Worm (Caenorhabditis elegans) whole organism, midembryonic: Measurements from ENCODE around the gene M176.10.

Experiments used
- T22C8.4 ChIP-seq: fragments of 200-800 bp; sonication (Bioruptor generic); IDR thresholded peaks from 2 replicates; pipeline ENCODE4 v1.3.6; 2022; ENCODE audit warnings: missing genetic modification characterization, missing compliant biosample characterization
- cog-1 ChIP-seq: sonication (generic microtip); optimal IDR thresholded peaks from 2 replicates; lab custom pipeline; 2016; ENCODE audit warnings: missing genetic modification characterization, missing compliant biosample characterization
- flt-1 ChIP-seq: fragments of 200-800 bp; sonication (Bioruptor generic); IDR thresholded peaks from 2 replicates; pipeline ENCODE4 v1.3.6; 2022; ENCODE audit warnings: missing genetic modification characterization, missing compliant biosample characterization
- klf-2 ChIP-seq: fragments of 200-800 bp; sonication (Bioruptor generic); conservative IDR thresholded peaks from 2 replicates; pipeline ENCODE4 v1.3.6; 2022; ENCODE audit warnings: missing genetic modification reagents, missing genetic modification characterization, missing compliant biosample characterization
- ref-1 ChIP-seq: fragments of 200-800 bp; sonication (Bioruptor generic); conservative IDR thresholded peaks from 2 replicates; pipeline ENCODE4 v1.3.6; 2022; ENCODE audit warnings: missing genetic modification reagents, missing genetic modification characterization, missing compliant biosample characterization
- tab-1 ChIP-seq: fragments of 200-800 bp; sonication (Bioruptor generic); IDR thresholded peaks from 2 replicates; pipeline ENCODE4 v1.3.6; 2022; ENCODE audit warnings: missing genetic modification characterization, missing compliant biosample characterization
- ztf-29 ChIP-seq: fragments of 200-800 bp; sonication (Bioruptor generic); IDR thresholded peaks from 2 replicates; pipeline ENCODE4 v1.3.6; 2022; ENCODE audit warnings: missing genetic modification reagents, missing genetic modification characterization, missing compliant biosample characterization

DNA sequence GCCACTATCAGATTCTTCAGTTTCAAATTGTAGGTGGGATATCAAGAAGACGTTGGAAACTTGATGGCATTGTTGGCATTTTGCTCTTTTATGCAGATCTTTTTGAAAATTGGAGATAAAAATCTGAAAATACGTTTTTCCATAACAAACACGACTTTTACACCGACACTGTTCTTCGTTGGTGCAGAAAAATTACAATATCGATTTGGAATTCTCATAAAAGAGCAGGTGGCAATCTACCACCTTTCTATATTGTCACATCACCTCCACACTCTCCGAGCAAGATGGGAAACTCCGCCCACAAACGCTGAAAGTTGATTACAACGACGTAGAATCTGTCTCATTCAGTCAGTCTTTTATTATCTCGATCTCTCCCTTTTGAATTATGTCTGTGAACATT, 18.5 kb downstream of the M176.10 start, which contains the start of gene arrd-2:
- TF ChIP-seq cog-1 (tag; lab: Kevin White, UChicago) (no peak), klf-2 (GFP tag; lab: Robert Waterston, UW) (no peak), flt-1 (GFP tag; lab: Robert Waterston, UW) (no peak), ztf-29 (no peak), T22C8.4 (no peak), ref-1 (GFP tag; lab: Robert Waterston, UW) (no peak), tab-1 (GFP tag; lab: Robert Waterston, UW) (no peak)
